Worm (Caenorhabditis elegans) whole organism, L4 larva: ENCODE measurements around the gene mlt-10.

ENCODE experiments used
- aha-1 ChIP-seq: fragments of 150-350 bp; peaks from one replicate; lab custom pipeline; 2014; ENCODE audit warnings: missing biosample characterization, missing genetic modification characterization
- ama-1 ChIP-seq: fragments of 150-350 bp; optimal IDR thresholded peaks from 2 replicates; lab custom pipeline; 2014; ENCODE audit warnings: inconsistent platforms, mixed read lengths
- lir-3 ChIP-seq: sonication (generic microtip); optimal IDR thresholded peaks from 2 replicates; lab custom pipeline; 2016; ENCODE audit warnings: mild to moderate bottlenecking, missing genetic modification characterization, missing compliant biosample characterization
- nhr-6 ChIP-seq: fragments of 150-350 bp; optimal IDR thresholded peaks from 2 replicates; lab custom pipeline; 2014; ENCODE audit warnings: missing biosample characterization, missing genetic modification characterization

ce11 chrII:581983-582382, 35.5 kb downstream of the mlt-10 start:
- no peak for TF ChIP-seq lir-3 (tag; lab: Kevin White, UChicago)
- no peak for TF ChIP-seq ama-1
- TF ChIP-seq aha-1 (tag; lab: Kevin White, UChicago): no peak
- TF ChIP-seq nhr-6 (tag; lab: Kevin White, UChicago): no peak
